Worm (Caenorhabditis elegans): ENCODE data around the gene C16C8.21.

C16C8.21 gene

ce11 chrII:3447906-3448305, at the start of gene C16C8.21:
TSS of gene C16C8.21 (plus strand) at chrII:3448206.
- TF ChIP-seq eor-1 (tag; optimal IDR thresholded peaks at IDR 0.05) (no peak), elt-3 (tag; optimal IDR thresholded peaks at IDR 0.05) (no peak), elt-2 (tag; optimal IDR thresholded peaks at IDR 0.05) (no peak), egl-5 (tag; optimal IDR thresholded peaks at IDR 0.05) (no peak), zag-1 (tag; optimal IDR thresholded peaks at IDR 0.05) (no peak), ztf-11 (tag; optimal IDR thresholded peaks at IDR 0.05) (no peak), egl-27 (tag; optimal IDR thresholded peaks at IDR 0.05) (no peak), nhr-67 (tag; optimal IDR thresholded peaks at IDR 0.05) (no peak), pha-4 (tag; optimal IDR thresholded peaks at IDR 0.05) (no peak), nhr-43 (tag; optimal IDR thresholded peaks at IDR 0.05; ENCODE audit: poor library complexity, severe bottlenecking) (no peak), nhr-23 (tag; optimal IDR thresholded peaks at IDR 0.05) (no peak), nfya-1 (tag; optimal IDR thresholded peaks at IDR 0.05; ENCODE audit: insufficient read depth) (no peak), unc-39 (tag; optimal IDR thresholded peaks at IDR 0.05) (no peak), nhr-12 (tag; optimal IDR thresholded peaks at IDR 0.05) (no peak), mdl-1 (tag; optimal IDR thresholded peaks at IDR 0.05) (no peak), tbx-2 (tag; optimal IDR thresholded peaks at IDR 0.05) (no peak)

- no peak for TF ChIP-seq mdl-1 (tag; optimal IDR thresholded peaks at IDR 0.05)
- TF ChIP-seq R02D3.7 (tag; optimal IDR thresholded peaks at IDR 0.05) = no peak
- no peak for TF ChIP-seq nhr-28 (tag; optimal IDR thresholded peaks at IDR 0.05)
- no peak for TF ChIP-seq aly-2 (tag; optimal IDR thresholded peaks at IDR 0.05)
- no peak for TF ChIP-seq elt-2 (tag; optimal IDR thresholded peaks at IDR 0.05)
- TF ChIP-seq lin-15B (tag; optimal IDR thresholded peaks at IDR 0.05) = no peak
- no peak for TF ChIP-seq fkh-2 (tag; optimal IDR thresholded peaks at IDR 0.05)
- no peak for TF ChIP-seq skn-1 (tag; optimal IDR thresholded peaks at IDR 0.05)
- no peak for TF ChIP-seq nhr-67 (tag; optimal IDR thresholded peaks at IDR 0.05)
- no peak for TF ChIP-seq ceh-28 (tag; optimal IDR thresholded peaks at IDR 0.05)
- TF ChIP-seq nhr-76 (tag; optimal IDR thresholded peaks at IDR 0.05) = no peak
- no peak for TF ChIP-seq unc-62 (GFP tag; optimal IDR thresholded peaks at IDR 0.05)
- TF ChIP-seq ZK546.5 (tag; optimal IDR thresholded peaks at IDR 0.05) = no peak
- TF ChIP-seq snpc-4 (tag; optimal IDR thresholded peaks at IDR 0.05) = no peak
- TF ChIP-seq lin-39 (tag; optimal IDR thresholded peaks at IDR 0.05) = no peak
- TF ChIP-seq egl-27 (tag; optimal IDR thresholded peaks at IDR 0.05) = no peak
- TF ChIP-seq eor-1 (tag; optimal IDR thresholded peaks at IDR 0.05) = no peak
- TF ChIP-seq nfya-1 (tag; optimal IDR thresholded peaks at IDR 0.05; ENCODE audit: insufficient read depth) = no peak
These were observed 48.8 kb upstream of the C16C8.21 start, which contains the start of gene nep-9 for ce11 chrII:3399212-3399611. TSS of gene nep-9 (minus strand) at chrII:3399312.

- TF ChIP-seq nhr-11 (tag; optimal IDR thresholded peaks at IDR 0.05) = no peak
- no peak for TF ChIP-seq nhr-43 (tag; optimal IDR thresholded peaks at IDR 0.05; ENCODE audit: poor library complexity, severe bottlenecking)
- no peak for TF ChIP-seq mml-1 (tag; optimal IDR thresholded peaks at IDR 0.05)
- no peak for TF ChIP-seq zag-1 (tag; optimal IDR thresholded peaks at IDR 0.05)
- no peak for TF ChIP-seq unc-39 (tag; optimal IDR thresholded peaks at IDR 0.05)
- TF ChIP-seq tbx-2 (tag; optimal IDR thresholded peaks at IDR 0.05) = no peak
- no peak for TF ChIP-seq ceh-9 (tag; optimal IDR thresholded peaks at IDR 0.05)
- no peak for TF ChIP-seq mdl-1 (tag; optimal IDR thresholded peaks at IDR 0.05)
- no peak for TF ChIP-seq elt-1 (tag; optimal IDR thresholded peaks at IDR 0.05)
- no peak for TF ChIP-seq nhr-28 (tag; optimal IDR thresholded peaks at IDR 0.05)
- no peak for TF ChIP-seq pqm-1 (tag; optimal IDR thresholded peaks at IDR 0.05)
- TF ChIP-seq ama-1 (optimal IDR thresholded peaks at IDR 0.05) = no peak
- no peak for TF ChIP-seq nhr-237 (tag; optimal IDR thresholded peaks at IDR 0.05)
- TF ChIP-seq pha-4 (tag; optimal IDR thresholded peaks at IDR 0.05) = no peak
- TF ChIP-seq skn-1 (tag; optimal IDR thresholded peaks at IDR 0.05) = no peak
- no peak for TF ChIP-seq elt-3 (tag; optimal IDR thresholded peaks at IDR 0.05)
- no peak for TF ChIP-seq nhr-67 (tag; optimal IDR thresholded peaks at IDR 0.05)
- no peak for TF ChIP-seq unc-62 (GFP tag; optimal IDR thresholded peaks at IDR 0.05)
- no peak for TF ChIP-seq ztf-4 (tag; optimal IDR thresholded peaks at IDR 0.05)
- no peak for TF ChIP-seq ZK546.5 (tag; optimal IDR thresholded peaks at IDR 0.05)
These were observed 45.2 kb upstream of the C16C8.21 start, which contains the start of gene nep-10 for ce11 chrII:3402854-3403253. TSS of gene nep-10 (minus strand) at chrII:3402954.

ce11 chrII:3403535-3403934, 44.5 kb upstream of the C16C8.21 start, which contains the start of gene nep-8:
TSS of gene nep-8 (plus strand) at chrII:3403835.
- no peak for TF ChIP-seq fkh-10 (GFP tag; optimal IDR thresholded peaks at IDR 0.05)
- TF ChIP-seq R02D3.7 (tag; optimal IDR thresholded peaks at IDR 0.05) = no peak
- no peak for TF ChIP-seq ama-1 (optimal IDR thresholded peaks at IDR 0.05)
- TF ChIP-seq egl-5 (tag; optimal IDR thresholded peaks at IDR 0.05) = no peak
- no peak for TF ChIP-seq fos-1 (tag; optimal IDR thresholded peaks at IDR 0.05)
- TF ChIP-seq pqm-1 (tag; optimal IDR thresholded peaks at IDR 0.05) = no peak
- no peak for TF ChIP-seq nhr-77 (tag; optimal IDR thresholded peaks at IDR 0.05)
- TF ChIP-seq ztf-11 (tag; optimal IDR thresholded peaks at IDR 0.05) = no peak
